Fruit fly (Drosophila melanogaster) whole organism, adult: ENCODE data around the gene CG9521.

ENCODE experiments used
- CG14711 ChIP-seq: fragments of 200-800 bp; sonication (Bioruptor generic); optimal IDR thresholded peaks from 2 replicates; lab custom pipeline; 2018; ENCODE audit warnings: missing biosample characterization, mild to moderate bottlenecking, missing genetic modification characterization, moderate library complexity
- CG5204 ChIP-seq: fragments of 200-800 bp; sonication (Bioruptor generic); optimal IDR thresholded peaks from 2 replicates; lab custom pipeline; 2016; ENCODE audit warnings: missing biosample characterization, missing genetic modification characterization
- CG7101 ChIP-seq: fragments of 200-800 bp; sonication (Bioruptor generic); optimal IDR thresholded peaks from 2 replicates; lab custom pipeline; 2018; ENCODE audit warnings: missing biosample characterization, mild to moderate bottlenecking, missing genetic modification characterization, moderate library complexity
- Crg-1 ChIP-seq: fragments of 200-800 bp; sonication (Bioruptor generic); optimal IDR thresholded peaks from 2 replicates; lab custom pipeline; 2016; ENCODE audit warnings: missing biosample characterization, missing genetic modification characterization
- Hr96 ChIP-seq: fragments of 200-800 bp; sonication (Bioruptor generic); optimal IDR thresholded peaks from 2 replicates; lab custom pipeline; 2016; ENCODE audit warnings: missing biosample characterization, missing genetic modification characterization
- Mnt ChIP-seq: fragments of 200-800 bp; sonication (Bioruptor generic); optimal IDR thresholded peaks from 2 replicates; lab custom pipeline; 2016; ENCODE audit warnings: missing biosample characterization, mild to moderate bottlenecking, missing genetic modification characterization
- bab1 ChIP-seq: fragments of 200-800 bp; sonication (Bioruptor generic); optimal IDR thresholded peaks from 3 replicates; lab custom pipeline; 2019; ENCODE audit warnings: missing biosample characterization, mild to moderate bottlenecking, missing genetic modification characterization, moderate library complexity
- cic ChIP-seq: fragments of 200-800 bp; sonication (Bioruptor generic); optimal IDR thresholded peaks from 2 replicates; lab custom pipeline; 2017; ENCODE audit warnings: missing biosample characterization, mild to moderate bottlenecking, missing genetic modification characterization, moderate library complexity
- cnc ChIP-seq, 2 experiments: fragments of >200 bp; optimal IDR thresholded peaks; 2 replicates each; lab custom pipeline; 2017
- toe ChIP-seq: fragments of 200-800 bp; sonication (Bioruptor generic); optimal IDR thresholded peaks from 2 replicates; lab custom pipeline; 2016; ENCODE audit warnings: missing biosample characterization, missing genetic modification characterization

dm6 chrX:14831713-14832561 lies 21.1 kb downstream of the CG9521 start, which contains the start of gene CG14408:
- TF ChIP-seq Hr96 (GFP tag; lab: Kevin White, UChicago) (no peak), cic (no peak), Mnt (no peak), Crg-1 (GFP tag; lab: Kevin White, UChicago) (no peak), CG5204 (GFP tag; lab: Kevin White, UChicago) (no peak), CG7101 (tag; lab: Kevin White, UChicago) (no peak), CG14711 (tag; lab: Kevin White, UChicago) (no peak), bab1 (GFP tag; lab: Kevin White, UChicago) (no peak), cnc (optimal IDR thresholded peaks at IDR 0.05; lab: Kevin White, UChicago) (peak in 1 of 2 experiments; percentile 70), toe (GFP tag; lab: Kevin White, UChicago) (peak; percentile 28)
